Worm (Caenorhabditis elegans): ENCODE measurements around the gene orc-2.

The orc-2 gene

DNA sequence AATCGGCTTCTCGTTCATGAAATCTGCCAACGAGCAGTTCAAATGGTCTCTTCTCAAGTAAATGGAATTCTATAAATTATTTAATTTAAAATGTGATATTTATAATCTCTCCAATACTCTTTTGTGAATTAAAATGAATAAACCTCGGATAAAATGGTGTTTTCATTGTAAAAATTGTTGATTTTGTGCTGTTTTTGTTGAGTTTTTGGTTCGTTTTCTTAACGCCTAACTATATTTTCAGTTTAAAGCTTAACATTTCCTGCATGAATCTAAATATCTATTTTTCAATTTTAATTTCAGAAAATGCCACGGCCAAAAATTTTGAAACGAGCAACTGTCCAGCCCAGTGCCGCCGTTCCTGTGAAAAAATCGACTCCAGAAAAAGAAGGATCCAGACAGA is at the start of gene orc-2:
Gene orc-2 (plus strand): TSS at position 301 of the 400 bp plus-strand sequence.
- no peak for TF ChIP-seq lin-13 (GFP tag; optimal IDR thresholded peaks at IDR 0.05)
- TF ChIP-seq mdl-1 (tag; optimal IDR thresholded peaks at IDR 0.05), result no peak
- TF ChIP-seq nhr-11 (tag; optimal IDR thresholded peaks at IDR 0.05), result no peak
- TF ChIP-seq Y55F3AM.14 (GFP tag; optimal IDR thresholded peaks at IDR 0.05), result no peak
- no peak for TF ChIP-seq egl-27 (tag; optimal IDR thresholded peaks at IDR 0.05)
- TF ChIP-seq ztf-1 (GFP tag; conservative IDR thresholded peaks at IDR 0.05), result no peak
- no peak for TF ChIP-seq sma-9 (GFP tag; optimal IDR thresholded peaks at IDR 0.05)
- TF ChIP-seq sma-9 (tag; optimal IDR thresholded peaks at IDR 0.05), result no peak
- no peak for TF ChIP-seq elt-1 (tag; optimal IDR thresholded peaks at IDR 0.05)
- TF ChIP-seq nhr-6 (tag; optimal IDR thresholded peaks at IDR 0.05), result no peak
- TF ChIP-seq mbf-1 (tag; optimal IDR thresholded peaks at IDR 0.05), result no peak
- no peak for TF ChIP-seq R02D3.7 (tag; optimal IDR thresholded peaks at IDR 0.05)
- no peak for TF ChIP-seq C34F6.9 (tag; optimal IDR thresholded peaks at IDR 0.05)
- no peak for TF ChIP-seq peb-1 (tag; optimal IDR thresholded peaks at IDR 0.05)
- no peak for TF ChIP-seq skn-1 (tag; optimal IDR thresholded peaks at IDR 0.05)
- TF ChIP-seq alr-1 (tag; optimal IDR thresholded peaks at IDR 0.05), result no peak

ce11 chrII:10824046-10824445 is 49.7 kb upstream of the orc-2 start, which contains the start of the genes R06F6.12 and mix-1:
Gene R06F6.12, minus strand, starts transcription at chrII:10824081.
Gene mix-1, plus strand, starts transcription at chrII:10824246.
- TF ChIP-seq ceh-82 (tag; optimal IDR thresholded peaks at IDR 0.05), result no peak
- no peak for TF ChIP-seq lin-39 (tag; optimal IDR thresholded peaks at IDR 0.05)
- peak; percentile 41 for TF ChIP-seq sma-9 (GFP tag; optimal IDR thresholded peaks at IDR 0.05)
- TF ChIP-seq sma-9 (tag; optimal IDR thresholded peaks at IDR 0.05), result no peak
- TF ChIP-seq sem-4 (tag; optimal IDR thresholded peaks at IDR 0.05), result no peak
- TF ChIP-seq elt-1 (tag; optimal IDR thresholded peaks at IDR 0.05), result no peak
- TF ChIP-seq elt-3 (tag; optimal IDR thresholded peaks at IDR 0.05), result no peak
- TF ChIP-seq sma-3 (GFP tag; optimal IDR thresholded peaks at IDR 0.05), result peak; percentile 29
- no peak for TF ChIP-seq mbf-1 (tag; optimal IDR thresholded peaks at IDR 0.05)
- peak; percentile 21 for TF ChIP-seq crh-2 (tag; optimal IDR thresholded peaks at IDR 0.05)
- no peak for TF ChIP-seq ceh-16 (tag; optimal IDR thresholded peaks at IDR 0.05)
- peak; percentile 83 for TF ChIP-seq gmeb-1 (tag; optimal IDR thresholded peaks at IDR 0.05)
- TF ChIP-seq skn-1 (tag; optimal IDR thresholded peaks at IDR 0.05), result no peak
- TF ChIP-seq blmp-1 (tag; optimal IDR thresholded peaks at IDR 0.05; ENCODE audit: insufficient read depth), result no peak
- peak; percentile 64 for TF ChIP-seq C34F6.9 (tag; optimal IDR thresholded peaks at IDR 0.05)
- no peak for TF ChIP-seq nhr-12 (tag; optimal IDR thresholded peaks at IDR 0.05)
- TF ChIP-seq ztf-4 (tag; optimal IDR thresholded peaks at IDR 0.05), result peak; percentile 23
- TF ChIP-seq zag-1 (tag; optimal IDR thresholded peaks at IDR 0.05), result no peak
- TF ChIP-seq ama-1 (optimal IDR thresholded peaks at IDR 0.05), result peak; percentile 30
- TF ChIP-seq unc-55 (GFP tag; optimal IDR thresholded peaks at IDR 0.05), result peak; percentile 85
- TF ChIP-seq nhr-23 (tag; optimal IDR thresholded peaks at IDR 0.05), result no peak
- TF ChIP-seq egl-27 (tag; optimal IDR thresholded peaks at IDR 0.05), result no peak
- peak; percentile 54 to 83 for TF ChIP-seq lsy-2 (tag; optimal IDR thresholded peaks at IDR 0.05)
- TF ChIP-seq mdl-1 (tag; optimal IDR thresholded peaks at IDR 0.05), result no peak
- peak; percentile 36 for TF ChIP-seq lin-11 (tag; optimal IDR thresholded peaks at IDR 0.05)
- TF ChIP-seq nhr-10 (tag; optimal IDR thresholded peaks at IDR 0.05), result no peak
- TF ChIP-seq dmd-4 (tag; optimal IDR thresholded peaks at IDR 0.05), result no peak
- TF ChIP-seq R02D3.7 (tag; optimal IDR thresholded peaks at IDR 0.05), result no peak
- TF ChIP-seq F13H6.1 (tag; optimal IDR thresholded peaks at IDR 0.05), result peak; percentile 20
- no peak for TF ChIP-seq ztf-11 (tag; optimal IDR thresholded peaks at IDR 0.05)
- no peak for TF ChIP-seq nhr-77 (tag; optimal IDR thresholded peaks at IDR 0.05)
- no peak for TF ChIP-seq nhr-6 (tag; optimal IDR thresholded peaks at IDR 0.05)
- TF ChIP-seq nhr-25 (tag; optimal IDR thresholded peaks at IDR 0.05), result peak; percentile 45
- no peak for TF ChIP-seq nhr-11 (tag; optimal IDR thresholded peaks at IDR 0.05)
- TF ChIP-seq unc-62 (GFP tag; optimal IDR thresholded peaks at IDR 0.05), result no peak
- TF ChIP-seq alr-1 (tag; optimal IDR thresholded peaks at IDR 0.05), result no peak
- TF ChIP-seq aly-2 (tag; optimal IDR thresholded peaks at IDR 0.05), result no peak
- TF ChIP-seq nhr-21 (tag; optimal IDR thresholded peaks at IDR 0.05), result peak; percentile 31
- no peak for TF ChIP-seq peb-1 (tag; optimal IDR thresholded peaks at IDR 0.05)
- TF ChIP-seq fos-1 (tag; optimal IDR thresholded peaks at IDR 0.05), result no peak
- TF ChIP-seq ztf-1 (GFP tag; conservative IDR thresholded peaks at IDR 0.05), result no peak
- peak; percentile 48 for TF ChIP-seq nhr-129 (tag; optimal IDR thresholded peaks at IDR 0.05)
- TF ChIP-seq nhr-237 (tag; optimal IDR thresholded peaks at IDR 0.05), result no peak
- no peak for TF ChIP-seq unc-39 (tag; optimal IDR thresholded peaks at IDR 0.05)
- peak; percentile 30 for TF ChIP-seq lin-13 (GFP tag; optimal IDR thresholded peaks at IDR 0.05)
- TF ChIP-seq snpc-4 (tag; optimal IDR thresholded peaks at IDR 0.05), result no peak
- no peak for TF ChIP-seq Y55F3AM.14 (GFP tag; optimal IDR thresholded peaks at IDR 0.05)
- TF ChIP-seq mab-5 (tag; optimal IDR thresholded peaks at IDR 0.05), result no peak
- no peak for TF ChIP-seq ZK546.5 (tag; optimal IDR thresholded peaks at IDR 0.05)
